Worm (Caenorhabditis elegans) whole organism, L3 larva: Measurements from ENCODE around the gene T02C5.1.

ENCODE experiments used
- ceh-82 ChIP-seq: fragments of 150-350 bp; optimal IDR thresholded peaks from 2 replicates; lab custom pipeline; 2014; ENCODE audit warnings: missing biosample characterization, missing genetic modification characterization
- egl-5 ChIP-seq: fragments of 150-350 bp; optimal IDR thresholded peaks from 2 replicates; lab custom pipeline; 2017; ENCODE audit warnings: missing biosample characterization, missing genetic modification reagents, missing genetic modification characterization, inconsistent platforms
- elt-1 ChIP-seq: fragments of 150-350 bp; optimal IDR thresholded peaks from 2 replicates; lab custom pipeline; 2014; ENCODE audit warnings: missing biosample characterization, missing genetic modification characterization
- elt-3 ChIP-seq, 3 experiments: fragments of 150-350 bp in 1 of 3; sonication (generic microtip) in 2 of 3; optimal IDR thresholded peaks; 2 replicates in 2 of 3; 4 replicates in 1 of 3; lab custom pipeline; 2014 to 2017; ENCODE audit warnings: missing biosample characterization in 3 of 3, missing genetic modification characterization in 3 of 3
- fkh-10 ChIP-seq: sonication (generic microtip); optimal IDR thresholded peaks from 2 replicates; lab custom pipeline; 2017; ENCODE audit warnings: missing biosample characterization, missing genetic modification reagents, missing genetic modification characterization
- fos-1 ChIP-seq: fragments of 150-350 bp; optimal IDR thresholded peaks from 2 replicates; lab custom pipeline; 2014; ENCODE audit warnings: missing biosample characterization, missing genetic modification characterization
- jun-1 ChIP-seq: fragments of 150-350 bp; optimal IDR thresholded peaks from 2 replicates; lab custom pipeline; 2014; ENCODE audit warnings: missing biosample characterization, missing genetic modification reagents, missing genetic modification characterization
- nfya-1 ChIP-seq: sonication (generic microtip); optimal IDR thresholded peaks from 2 replicates; lab custom pipeline; 2017; ENCODE audit warnings: missing genetic modification characterization, mild to moderate bottlenecking, missing compliant biosample characterization, antibody characterized with exemption, moderate library complexity; ENCODE audit not compliant: insufficient read depth
- nhr-28 ChIP-seq: fragments of 150-350 bp; optimal IDR thresholded peaks from 2 replicates; lab custom pipeline; 2014; ENCODE audit warnings: missing biosample characterization, missing genetic modification characterization
- pqm-1 ChIP-seq: fragments of 150-350 bp; optimal IDR thresholded peaks from 2 replicates; lab custom pipeline; 2017; ENCODE audit warnings: missing biosample characterization, missing genetic modification characterization, inconsistent platforms
- skn-1 ChIP-seq: fragments of 150-350 bp; optimal IDR thresholded peaks from 2 replicates; lab custom pipeline; 2014; ENCODE audit warnings: missing biosample characterization, missing genetic modification characterization
- unc-39 ChIP-seq: sonication (generic microtip); optimal IDR thresholded peaks from 4 replicates; lab custom pipeline; 2017; ENCODE audit warnings: missing biosample characterization, missing genetic modification characterization
- unc-62 ChIP-seq: fragments of 150-350 bp; sonication (generic microtip); optimal IDR thresholded peaks from 4 replicates; lab custom pipeline; 2014; ENCODE audit warnings: missing biosample characterization, missing genetic modification reagents, missing genetic modification characterization
- ztf-11 ChIP-seq: fragments of 150-350 bp; optimal IDR thresholded peaks from 2 replicates; lab custom pipeline; 2014; ENCODE audit warnings: missing biosample characterization, missing genetic modification characterization

DNA sequence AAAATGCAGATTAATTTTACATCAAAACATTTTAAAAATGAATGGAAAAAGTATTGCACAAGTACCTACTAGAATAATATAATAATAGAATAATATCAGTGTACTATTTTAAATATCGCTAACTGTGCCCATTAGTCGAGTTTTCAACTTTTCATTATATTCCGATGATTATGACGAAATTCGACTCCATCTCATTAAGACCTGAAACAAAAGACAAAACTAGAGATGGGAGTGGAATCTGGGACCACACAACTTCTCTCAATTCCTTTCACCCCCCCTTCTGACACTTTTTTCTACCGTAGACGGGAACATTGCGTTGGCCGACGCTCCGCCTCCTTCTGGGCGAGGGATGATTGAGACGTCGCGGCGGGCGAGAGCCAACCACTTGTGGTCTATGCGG lies 21.5 kb upstream of the T02C5.1 start, which contains the start of gene ser-7:
- TF ChIP-seq ceh-82 (tag; lab: Kevin White, UChicago) (no peak), unc-39 (tag; lab: Kevin White, UChicago) (no peak), nfya-1 (no peak), jun-1 (tag; lab: Kevin White, UChicago) (no peak), fkh-10 (GFP tag; lab: Kevin White, UChicago) (no peak), unc-62 (no peak), pqm-1 (tag; lab: Kevin White, UChicago) (no peak), egl-5 (tag; lab: Kevin White, UChicago) (no peak), elt-1 (no peak), skn-1 (tag; lab: Kevin White, UChicago) (no peak), nhr-28 (tag; lab: Kevin White, UChicago) (no peak), ztf-11 (tag; lab: Kevin White, UChicago) (no peak), elt-3 (tag; optimal IDR thresholded peaks at IDR 0.05; lab: Kevin White, UChicago) (no peak), fos-1 (no peak)
